Worm (Caenorhabditis elegans): ENCODE measurements around the gene nhr-233.

ce11 chrV:16575900-16576299, 5.3 kb upstream of the nhr-233 start, which contains the start of gene str-151:
- no peak for TF ChIP-seq elt-1 (tag; optimal IDR thresholded peaks at IDR 0.05; ENCODE audit: borderline replicate concordance, insufficient read depth)
- TF ChIP-seq nhr-237 (tag; optimal IDR thresholded peaks at IDR 0.05) = no peak
- no peak for TF ChIP-seq nhr-76 (tag; optimal IDR thresholded peaks at IDR 0.05)
- no peak for TF ChIP-seq lsy-2 (tag; optimal IDR thresholded peaks at IDR 0.05)
- TF ChIP-seq snpc-4 (tag; optimal IDR thresholded peaks at IDR 0.05) = no peak
- TF ChIP-seq unc-62 (GFP tag; optimal IDR thresholded peaks at IDR 0.05) = no peak
- TF ChIP-seq nhr-12 (tag; optimal IDR thresholded peaks at IDR 0.05) = no peak
- no peak for TF ChIP-seq ztf-11 (tag; optimal IDR thresholded peaks at IDR 0.05)
- TF ChIP-seq mep-1 (tag; optimal IDR thresholded peaks at IDR 0.05) = no peak
- TF ChIP-seq lin-13 (tag; optimal IDR thresholded peaks at IDR 0.05) = no peak
- no peak for TF ChIP-seq pha-4 (tag; optimal IDR thresholded peaks at IDR 0.05)
- no peak for TF ChIP-seq blmp-1 (tag; optimal IDR thresholded peaks at IDR 0.05)
- TF ChIP-seq sptf-1 (tag; optimal IDR thresholded peaks at IDR 0.05) = no peak
- no peak for TF ChIP-seq elt-3 (tag; optimal IDR thresholded peaks at IDR 0.05)
